Fruit fly (Drosophila melanogaster) whole organism, embryonic: ENCODE measurements around the gene Vha100-2.

ENCODE experiments used
- Blimp-1 ChIP-seq: fragments of 200-800 bp; sonication (Bioruptor generic); optimal IDR thresholded peaks from 3 replicates; lab custom pipeline; 2018; ENCODE audit warnings: missing biosample characterization, missing genetic modification characterization, mild to moderate bottlenecking, moderate library complexity, missing genetic modification reagents
- CG11093 ChIP-seq: fragments of 200-800 bp; sonication (Bioruptor generic); IDR thresholded peaks from 3 replicates; pipeline ENCODE4 v1.3.6; 2022; ENCODE audit warnings: missing biosample characterization, missing genetic modification characterization
- CG5245 ChIP-seq: fragments of 200-800 bp; sonication (Bioruptor generic); optimal IDR thresholded peaks from 3 replicates; lab custom pipeline; 2016; ENCODE audit warnings: missing biosample characterization, missing genetic modification characterization
- CG7357 ChIP-seq: fragments of 200-800 bp; sonication (Bioruptor generic); IDR thresholded peaks from 3 replicates; pipeline ENCODE4 v1.3.6; 2022; ENCODE audit warnings: missing biosample characterization, missing genetic modification characterization
- CG7372 ChIP-seq: fragments of 200-800 bp; sonication (Bioruptor generic); IDR thresholded peaks from 2 replicates; pipeline ENCODE4 v1.3.6; 2022; ENCODE audit warnings: missing biosample characterization, missing genetic modification characterization
- ERR ChIP-seq: fragments of 200-800 bp; sonication (Bioruptor generic); optimal IDR thresholded peaks from 2 replicates; lab custom pipeline; 2016; ENCODE audit warnings: missing biosample characterization, missing genetic modification characterization
- Ets65A ChIP-seq: fragments of 200-800 bp; sonication (Bioruptor generic); peaks from one replicate; lab custom pipeline; 2016; ENCODE audit warnings: missing biosample characterization, missing genetic modification characterization
- NK7.1 ChIP-seq: fragments of 200-800 bp; sonication (Bioruptor generic); optimal IDR thresholded peaks from 3 replicates; lab custom pipeline; 2016; ENCODE audit warnings: missing biosample characterization, missing genetic modification characterization
- Ptx1 ChIP-seq: fragments of 200-800 bp; sonication (Bioruptor generic); IDR thresholded peaks from 2 replicates; pipeline ENCODE4 v1.3.6; 2022; ENCODE audit warnings: missing biosample characterization, missing genetic modification characterization
- Spps ChIP-seq: fragments of 200-800 bp; sonication (Bioruptor generic); optimal IDR thresholded peaks from 2 replicates; lab custom pipeline; 2018; ENCODE audit warnings: missing biosample characterization, mild to moderate bottlenecking, missing genetic modification characterization
- Sry-β ChIP-seq: fragments of 200-800 bp; sonication (Bioruptor generic); optimal IDR thresholded peaks from 2 replicates; lab custom pipeline; 2018; ENCODE audit warnings: missing biosample characterization, mild to moderate bottlenecking, missing genetic modification characterization, moderate library complexity
- Stat92E ChIP-seq, 3 experiments: fragments of >200 bp in 2 of 3; fragments of 200-800 bp in 1 of 3; sonication (Bioruptor generic) in 1 of 3; optimal IDR thresholded peaks; 2 replicates each; lab custom pipeline; 2017 to 2019; ENCODE audit warnings: missing biosample characterization in 3 of 3, missing genetic modification characterization in 3 of 3, mild to moderate bottlenecking in 1 of 3, moderate library complexity in 1 of 3
- dysf ChIP-seq: fragments of 200-800 bp; sonication (Bioruptor generic); IDR thresholded peaks from 3 replicates; pipeline ENCODE4 v1.3.6; 2022; ENCODE audit warnings: missing biosample characterization, missing genetic modification characterization
- scrt ChIP-seq: fragments of 200-800 bp; sonication (Bioruptor generic); optimal IDR thresholded peaks from 2 replicates; lab custom pipeline; 2018; ENCODE audit warnings: missing biosample characterization, mild to moderate bottlenecking, missing genetic modification characterization, moderate library complexity
- vnd ChIP-seq: fragments of 200-800 bp; sonication (Bioruptor generic); IDR thresholded peaks from 3 replicates; pipeline ENCODE4 v1.3.6; 2022; ENCODE audit warnings: missing biosample characterization, missing genetic modification characterization; ENCODE audit not compliant: partially characterized antibody

Gene Vha100-2

dm6 chr3R:18355781-18356180 lies 43.2 kb downstream of the Vha100-2 start:
- TF ChIP-seq Sry-β (GFP tag; lab: Kevin White, UChicago) (no peak), NK7.1 (GFP tag; lab: Kevin White, UChicago) (no peak), Blimp-1 (GFP tag; lab: Kevin White, UChicago) (no peak), CG7372 (peak; percentile 78), scrt (GFP tag; lab: Kevin White, UChicago) (no peak), Ptx1 (GFP tag; lab: Robert Waterston, UW) (no peak), ERR (GFP tag; lab: Kevin White, UChicago) (no peak), Stat92E (GFP tag; optimal IDR thresholded peaks at IDR 0.05; lab: Kevin White, UChicago) (no peak), vnd (no peak), CG11093 (GFP tag; lab: Robert Waterston, UW) (0 out of 3 replicates have a peak, but pooled peaks have one; percentile 27), CG5245 (GFP tag; lab: Kevin White, UChicago) (no peak), CG7357 (GFP tag; lab: Robert Waterston, UW) (no peak), Spps (tag; lab: Kevin White, UChicago) (no peak), Ets65A (GFP tag; lab: Kevin White, UChicago) (peak; percentile 60), dysf (GFP tag; lab: Robert Waterston, UW) (no peak)
